Worm (Caenorhabditis elegans): ENCODE results near the gene spsb-1.

DNA sequence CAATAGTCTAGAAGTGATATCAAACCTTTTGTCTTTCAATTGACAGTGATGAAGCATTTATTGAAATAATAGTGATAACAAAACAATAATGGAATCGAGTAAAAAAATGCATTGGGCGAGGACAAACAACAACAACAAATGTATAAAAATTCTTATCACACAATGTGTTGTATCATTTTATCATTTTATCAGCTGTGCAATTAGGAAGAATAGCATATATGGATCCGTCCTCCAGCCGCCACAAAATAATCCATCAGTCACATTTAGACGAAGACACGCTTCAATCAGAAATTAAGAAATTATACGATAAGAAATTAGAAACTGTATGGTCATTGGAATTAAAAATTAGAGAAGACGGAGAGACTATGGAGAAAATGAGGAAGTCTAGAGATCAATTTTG lies 55.1 kb downstream of the spsb-1 start, which contains the start of gene tig-3:
- TF ChIP-seq nhr-76 (tag; optimal IDR thresholded peaks at IDR 0.05) (no peak), nhr-237 (tag; optimal IDR thresholded peaks at IDR 0.05) (no peak), zag-1 (tag; optimal IDR thresholded peaks at IDR 0.05) (no peak), dpl-1 (GFP tag; optimal IDR thresholded peaks at IDR 0.05) (no peak), blmp-1 (tag; optimal IDR thresholded peaks at IDR 0.05) (no peak), ces-1 (GFP tag; optimal IDR thresholded peaks at IDR 0.05) (no peak), sptf-1 (tag; optimal IDR thresholded peaks at IDR 0.05) (no peak), ama-1 (optimal IDR thresholded peaks at IDR 0.05) (no peak), nhr-19 (GFP tag; conservative IDR thresholded peaks at IDR 0.05) (no peak), ceh-82 (tag; optimal IDR thresholded peaks at IDR 0.05) (no peak), fkh-10 (GFP tag; optimal IDR thresholded peaks at IDR 0.05) (no peak), nhr-71 (tag; optimal IDR thresholded peaks at IDR 0.05) (no peak)

Measured in whole organism, L1 larva.